Worm (Caenorhabditis elegans): ENCODE data around the gene hum-8.
A peak's percentile ranks its signal among the peaks of the same experiment; 100 is the strongest.

Gene hum-8

ce11 chrIV:390279-390678, 50.1 kb downstream of the hum-8 start, which contains the start of the genes ears-2 and uncp-18 (continued):
- TF ChIP-seq zfp-3 (GFP tag; conservative IDR thresholded peaks at IDR 0.05) = peak; percentile 45; the same call in 1 of the 2 replicates
- TF ChIP-seq gei-8 (GFP tag; optimal IDR thresholded peaks at IDR 0.05) = peak; percentile 56
- TF ChIP-seq spr-1 (tag; optimal IDR thresholded peaks at IDR 0.05) = peak; percentile 90

- TF ChIP-seq unc-130 (GFP tag; optimal IDR thresholded peaks at IDR 0.05) (no peak), ztf-11 (tag; optimal IDR thresholded peaks at IDR 0.05) (no peak), spr-3 (GFP tag; optimal IDR thresholded peaks at IDR 0.05) (no peak), mdt-29 (GFP tag; IDR thresholded peaks at IDR 0.05) (no peak), ceh-20 (GFP tag; IDR thresholded peaks at IDR 0.05) (no peak), nhr-42 (GFP tag; IDR thresholded peaks at IDR 0.05) (no peak), Y105C5A.15 (GFP tag; IDR thresholded peaks at IDR 0.05) (no peak), nhr-111 (GFP tag; optimal IDR thresholded peaks at IDR 0.05) (no peak), F26F4.8 (GFP tag; conservative IDR thresholded peaks at IDR 0.05) (no peak), ceh-82 (tag; optimal IDR thresholded peaks at IDR 0.05) (no peak), arid-1 (GFP tag; conservative IDR thresholded peaks at IDR 0.05) (no peak), unc-62 (GFP tag; optimal IDR thresholded peaks at IDR 0.05 in 1 of 2) (peak in 1 of 2 experiments; percentile 85), unc-62 (tag; optimal IDR thresholded peaks at IDR 0.05) (no peak), ama-1 (optimal IDR thresholded peaks at IDR 0.05) (no peak), T26A8.4 (GFP tag; IDR thresholded peaks at IDR 0.05) (no peak), lin-29 (GFP tag; IDR thresholded peaks at IDR 0.05) (no peak), gei-8 (GFP tag; optimal IDR thresholded peaks at IDR 0.05) (no peak), aha-1 (tag) (peak; percentile 22), daf-16 (GFP tag; optimal IDR thresholded peaks at IDR 0.05) (no peak), daf-16 (tag; optimal IDR thresholded peaks at IDR 0.05) (peak; percentile 0), pqm-1 (tag; optimal IDR thresholded peaks at IDR 0.05) (no peak), ceh-32 (tag; optimal IDR thresholded peaks at IDR 0.05; ENCODE audit: poor library complexity) (no peak), hlh-11 (tag; optimal IDR thresholded peaks at IDR 0.05) (no peak), ces-1 (GFP tag; optimal IDR thresholded peaks at IDR 0.05) (no peak), ztf-7 (tag; optimal IDR thresholded peaks at IDR 0.05) (no peak), F10B5.3 (tag; optimal IDR thresholded peaks at IDR 0.05) (no peak), T20F7.1 (GFP tag; optimal IDR thresholded peaks at IDR 0.05) (no peak), mes-2 (tag; optimal IDR thresholded peaks at IDR 0.05; ENCODE audit: poor library complexity, severe bottlenecking) (peak; percentile 32), tra-1 (GFP tag; IDR thresholded peaks at IDR 0.05) (no peak)
Measured at ce11 chrIV:388073-388472, 52.3 kb downstream of the hum-8 start, which contains the start of gene ssna-1. ssna-1 (plus strand) TSS chrIV:388084.

- TF ChIP-seq vab-7 (GFP tag; IDR thresholded peaks at IDR 0.05) = no peak
- TF ChIP-seq mep-1 (tag; optimal IDR thresholded peaks at IDR 0.05) = no peak
- TF ChIP-seq saeg-2 (GFP tag; IDR thresholded peaks at IDR 0.05) = no peak
- peak; percentile 71; the same call in 1 of the 2 replicates for TF ChIP-seq egl-43 (GFP tag; IDR thresholded peaks at IDR 0.05)
- TF ChIP-seq fos-1 (tag; optimal IDR thresholded peaks at IDR 0.05) = no peak
- TF ChIP-seq T20F7.1 (GFP tag; optimal IDR thresholded peaks at IDR 0.05) = peak; percentile 7
- no peak for TF ChIP-seq daf-16 (GFP tag; optimal IDR thresholded peaks at IDR 0.05)
- TF ChIP-seq daf-16 (tag; optimal IDR thresholded peaks at IDR 0.05) = no peak
- no peak for TF ChIP-seq nhr-42 (GFP tag; IDR thresholded peaks at IDR 0.05)
- TF ChIP-seq snpc-1.2 (GFP tag; IDR thresholded peaks at IDR 0.05) = peak; percentile 65; the same call in 1 of the 2 replicates
- TF ChIP-seq mdt-29 (GFP tag; IDR thresholded peaks at IDR 0.05) = no peak
- TF ChIP-seq lin-15B (tag; optimal IDR thresholded peaks at IDR 0.05) = no peak
- no peak for TF ChIP-seq hmg-1.1 (GFP tag; IDR thresholded peaks at IDR 0.05)
- TF ChIP-seq ztf-7 (tag; optimal IDR thresholded peaks at IDR 0.05) = no peak
- TF ChIP-seq zip-2 (tag; optimal IDR thresholded peaks at IDR 0.05) = no peak
- TF ChIP-seq set-16 (GFP tag; IDR thresholded peaks at IDR 0.05) = peak; percentile 80
- no peak for TF ChIP-seq jun-1 (tag; optimal IDR thresholded peaks at IDR 0.05)
- no peak for TF ChIP-seq nhr-41 (GFP tag; IDR thresholded peaks at IDR 0.05)
- TF ChIP-seq spr-3 (GFP tag; optimal IDR thresholded peaks at IDR 0.05) = no peak
- no peak for TF ChIP-seq unc-62 (GFP tag; optimal IDR thresholded peaks at IDR 0.05 in 1 of 2)
- TF ChIP-seq unc-62 (tag; optimal IDR thresholded peaks at IDR 0.05) = no peak
- no peak for TF ChIP-seq daf-8 (GFP tag; IDR thresholded peaks at IDR 0.05)
- TF ChIP-seq ctbp-1 (GFP tag; IDR thresholded peaks at IDR 0.05) = 0 out of 2 replicates have a peak, but pooled peaks have one; percentile 11
- TF ChIP-seq attf-4 (tag; optimal IDR thresholded peaks at IDR 0.05) = no peak
- TF ChIP-seq Y48G9A.11 (GFP tag; IDR thresholded peaks at IDR 0.05) = 0 out of 2 replicates have a peak, but pooled peaks have one; percentile 12
- TF ChIP-seq unc-130 (GFP tag; optimal IDR thresholded peaks at IDR 0.05) = peak; percentile 14
- no peak for TF ChIP-seq ama-1 (optimal IDR thresholded peaks at IDR 0.05)
Measured at ce11 chrIV:387283-388048, 52.9 kb downstream of the hum-8 start.
